Worm (Caenorhabditis elegans): ENCODE results near the gene fbxl-1.

The fbxl-1 gene

ce11 chrIII:8211562-8211961 is 16.1 kb upstream of the fbxl-1 start:
- TF ChIP-seq sptf-1 (tag; optimal IDR thresholded peaks at IDR 0.05), result no peak
- TF ChIP-seq bed-3 (GFP tag; optimal IDR thresholded peaks at IDR 0.05), result no peak
- TF ChIP-seq elt-1 (tag; optimal IDR thresholded peaks at IDR 0.05; ENCODE audit: borderline replicate concordance, insufficient read depth), result no peak
- TF ChIP-seq nhr-2 (tag; optimal IDR thresholded peaks at IDR 0.05), result no peak
- no peak for TF ChIP-seq mep-1 (tag; optimal IDR thresholded peaks at IDR 0.05)
- TF ChIP-seq ceh-83 (GFP tag; optimal IDR thresholded peaks at IDR 0.05), result no peak
- no peak for TF ChIP-seq unc-62 (GFP tag; optimal IDR thresholded peaks at IDR 0.05)
- TF ChIP-seq blmp-1 (tag; optimal IDR thresholded peaks at IDR 0.05), result no peak
- TF ChIP-seq ceh-43 (GFP tag; optimal IDR thresholded peaks at IDR 0.05), result no peak
- no peak for TF ChIP-seq mls-2 (tag; optimal IDR thresholded peaks at IDR 0.05)

DNA sequence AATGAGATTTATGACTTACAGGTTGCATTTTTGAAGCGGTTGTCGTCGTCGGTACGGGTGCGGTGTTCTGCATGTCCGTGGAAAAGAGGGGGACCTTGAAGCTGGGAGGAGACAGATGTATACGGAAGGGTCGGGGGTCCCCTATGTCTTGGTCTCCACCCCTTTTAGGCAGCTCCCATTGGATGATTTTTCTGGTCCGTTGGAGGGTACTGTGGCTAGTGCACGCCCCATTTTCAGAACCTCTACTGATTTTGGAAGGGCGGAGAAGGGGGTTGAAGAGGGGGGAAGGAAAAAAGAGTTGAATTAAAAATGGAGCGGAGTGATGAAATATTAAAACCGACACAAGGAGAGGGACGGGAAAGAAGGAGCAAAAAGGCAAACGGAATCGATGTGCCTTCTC is 11.4 kb upstream of the fbxl-1 start, which contains the start of gene unc-86:
TSS of gene unc-86 (minus strand) at position 113 of the 400 bp plus-strand sequence.
- TF ChIP-seq lsy-2 (tag; optimal IDR thresholded peaks at IDR 0.05), result peak; percentile 55
- no peak for TF ChIP-seq lin-32 (GFP tag; optimal IDR thresholded peaks at IDR 0.05)

- TF ChIP-seq nhr-28 (tag; optimal IDR thresholded peaks at IDR 0.05), result no peak
- TF ChIP-seq unc-120 (tag; optimal IDR thresholded peaks at IDR 0.05; ENCODE audit: poor library complexity, severe bottlenecking), result no peak
Observed at ce11 chrIII:8217919-8218318, 9.7 kb upstream of the fbxl-1 start, which contains the start of gene C30A5.16. Gene C30A5.16 (plus strand): TSS chrIII:8218219.

DNA sequence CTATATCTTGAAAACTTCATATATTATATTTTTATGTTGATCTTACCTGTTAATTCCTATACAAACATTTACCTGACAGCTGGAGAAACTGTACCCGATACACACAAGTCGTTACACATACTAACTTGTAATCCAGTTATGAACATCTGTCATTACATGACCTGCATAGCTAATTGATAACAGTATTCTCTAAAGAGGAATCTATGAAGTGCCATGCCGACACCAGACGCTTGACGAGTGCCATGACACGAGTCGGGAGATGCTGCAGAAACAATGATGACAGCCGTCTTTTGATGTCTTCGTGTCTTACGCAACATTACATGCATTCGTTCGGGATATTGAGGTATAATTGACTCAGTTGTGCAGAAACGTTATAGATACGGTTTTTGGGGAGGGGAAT is 7.5 kb upstream of the fbxl-1 start:
- no peak for TF ChIP-seq elt-3 (tag; optimal IDR thresholded peaks at IDR 0.05)
- no peak for TF ChIP-seq nhr-28 (tag; optimal IDR thresholded peaks at IDR 0.05)
- no peak for TF ChIP-seq ceh-39 (tag; optimal IDR thresholded peaks at IDR 0.05)
- peak; percentile 31 for TF ChIP-seq nhr-2 (tag; optimal IDR thresholded peaks at IDR 0.05)
- TF ChIP-seq snpc-4 (tag; optimal IDR thresholded peaks at IDR 0.05), result no peak
- no peak for TF ChIP-seq tbx-8 (GFP tag; optimal IDR thresholded peaks at IDR 0.05)
- no peak for TF ChIP-seq lin-13 (tag; optimal IDR thresholded peaks at IDR 0.05)
- no peak for TF ChIP-seq mls-2 (tag; optimal IDR thresholded peaks at IDR 0.05)
- TF ChIP-seq elt-1 (tag; optimal IDR thresholded peaks at IDR 0.05; ENCODE audit: borderline replicate concordance, insufficient read depth), result no peak
- no peak for TF ChIP-seq hlh-1 (tag; optimal IDR thresholded peaks at IDR 0.05)
- peak; percentile 27 for TF ChIP-seq zip-8 (tag; optimal IDR thresholded peaks at IDR 0.05)
- TF ChIP-seq lsy-2 (tag; optimal IDR thresholded peaks at IDR 0.05), result no peak
- TF ChIP-seq lin-32 (GFP tag; optimal IDR thresholded peaks at IDR 0.05), result no peak
- TF ChIP-seq M03D4.4 (tag; optimal IDR thresholded peaks at IDR 0.05), result no peak

DNA sequence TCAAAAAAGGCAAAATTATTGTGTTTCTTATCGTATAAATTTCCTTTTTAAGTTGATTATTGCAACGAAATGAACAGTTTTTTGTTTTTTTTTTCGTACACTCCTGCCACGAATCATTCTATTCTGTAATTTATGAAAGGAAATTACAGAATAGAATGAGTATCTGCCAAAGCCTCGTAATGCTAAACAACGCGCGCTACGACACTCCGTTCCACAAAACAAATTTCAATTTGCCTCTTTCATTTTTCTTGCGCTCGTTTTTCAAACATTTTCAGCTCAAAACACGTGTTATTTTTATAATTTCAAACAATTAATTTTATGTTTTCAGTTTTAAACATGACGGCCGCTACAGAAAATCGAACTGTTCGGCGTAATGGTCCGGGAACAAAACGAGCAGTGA is 2.9 kb upstream of the fbxl-1 start, which contains the start of gene mob-4:
TSS of gene mob-4 (plus strand) at position 329 of the 400 bp plus-strand sequence.
- TF ChIP-seq nhr-28 (tag; optimal IDR thresholded peaks at IDR 0.05), result no peak
- TF ChIP-seq hlh-1 (tag; optimal IDR thresholded peaks at IDR 0.05), result no peak
- no peak for TF ChIP-seq ceh-39 (tag; optimal IDR thresholded peaks at IDR 0.05)

DNA sequence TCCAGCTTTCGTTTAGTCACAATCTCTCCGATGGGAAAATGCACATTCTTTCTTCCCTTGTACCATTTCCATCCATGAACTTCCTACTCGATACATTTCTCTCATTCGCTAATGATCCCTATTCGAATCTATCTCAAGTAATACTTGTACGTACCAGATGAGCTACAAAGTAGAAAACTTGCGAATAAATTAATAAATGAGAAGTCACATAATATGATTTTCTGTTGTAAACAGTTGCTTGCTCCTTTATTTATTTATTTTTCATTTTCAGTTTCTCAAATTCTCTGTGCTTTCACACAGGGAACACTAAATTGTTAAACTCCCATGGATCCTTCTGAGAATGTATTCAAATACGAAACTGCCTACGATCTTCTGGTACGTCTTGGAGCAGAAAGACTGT is 1.5 kb upstream of the fbxl-1 start, which contains the start of gene rfs-1:
TSS of gene rfs-1 (plus strand) at position 301 of the 400 bp plus-strand sequence.
- no peak for TF ChIP-seq elt-1 (tag; optimal IDR thresholded peaks at IDR 0.05; ENCODE audit: borderline replicate concordance, insufficient read depth)
- no peak for TF ChIP-seq lsy-2 (tag; optimal IDR thresholded peaks at IDR 0.05)
- TF ChIP-seq ceh-83 (GFP tag; optimal IDR thresholded peaks at IDR 0.05), result no peak
- TF ChIP-seq nhr-237 (tag; optimal IDR thresholded peaks at IDR 0.05), result no peak
- TF ChIP-seq nhr-76 (tag; optimal IDR thresholded peaks at IDR 0.05), result no peak
- no peak for TF ChIP-seq M03D4.4 (tag; optimal IDR thresholded peaks at IDR 0.05)
- no peak for TF ChIP-seq zip-8 (tag; optimal IDR thresholded peaks at IDR 0.05)
- TF ChIP-seq flh-1 (GFP tag; optimal IDR thresholded peaks at IDR 0.05), result no peak
- no peak for TF ChIP-seq bed-3 (GFP tag; optimal IDR thresholded peaks at IDR 0.05)
- TF ChIP-seq pha-4 (tag; optimal IDR thresholded peaks at IDR 0.05), result no peak
- TF ChIP-seq tbx-8 (GFP tag; optimal IDR thresholded peaks at IDR 0.05), result no peak
- no peak for TF ChIP-seq lin-32 (GFP tag; optimal IDR thresholded peaks at IDR 0.05)
- no peak for TF ChIP-seq elt-3 (tag; optimal IDR thresholded peaks at IDR 0.05)
- no peak for TF ChIP-seq cnd-1 (tag; optimal IDR thresholded peaks at IDR 0.05)
- no peak for TF ChIP-seq ceh-43 (GFP tag; optimal IDR thresholded peaks at IDR 0.05)
- no peak for TF ChIP-seq lin-13 (tag; optimal IDR thresholded peaks at IDR 0.05)
- no peak for TF ChIP-seq hlh-1 (tag; optimal IDR thresholded peaks at IDR 0.05)
- no peak for TF ChIP-seq unc-62 (GFP tag; optimal IDR thresholded peaks at IDR 0.05)
- no peak for TF ChIP-seq ceh-39 (tag; optimal IDR thresholded peaks at IDR 0.05)
